Fruit fly (Drosophila melanogaster) whole organism, adult: ENCODE data around the gene Cdep.

Experiments used
- CG11617 ChIP-seq: fragments of 200-800 bp; sonication (Bioruptor generic); optimal IDR thresholded peaks from 2 replicates; lab custom pipeline; 2017; ENCODE audit warnings: mild to moderate bottlenecking, missing biosample characterization, missing genetic modification reagents, missing genetic modification characterization
- CG1620 ChIP-seq: fragments of 200-800 bp; sonication (Bioruptor generic); optimal IDR thresholded peaks from 2 replicates; lab custom pipeline; 2016; ENCODE audit warnings: missing biosample characterization, missing genetic modification characterization
- CG5204 ChIP-seq: fragments of 200-800 bp; sonication (Bioruptor generic); optimal IDR thresholded peaks from 2 replicates; lab custom pipeline; 2016; ENCODE audit warnings: missing biosample characterization, missing genetic modification characterization
- CG7045 ChIP-seq: fragments of 200-800 bp; sonication (Bioruptor generic); optimal IDR thresholded peaks from 2 replicates; lab custom pipeline; 2017; ENCODE audit warnings: missing biosample characterization, mild to moderate bottlenecking, missing genetic modification characterization
- Crg-1 ChIP-seq: fragments of 200-800 bp; sonication (Bioruptor generic); optimal IDR thresholded peaks from 2 replicates; lab custom pipeline; 2016; ENCODE audit warnings: missing biosample characterization, missing genetic modification characterization
- Hr96 ChIP-seq: fragments of 200-800 bp; sonication (Bioruptor generic); optimal IDR thresholded peaks from 2 replicates; lab custom pipeline; 2016; ENCODE audit warnings: missing biosample characterization, missing genetic modification characterization
- bab1 ChIP-seq: fragments of 200-800 bp; sonication (Bioruptor generic); optimal IDR thresholded peaks from 3 replicates; lab custom pipeline; 2019; ENCODE audit warnings: missing biosample characterization, mild to moderate bottlenecking, missing genetic modification characterization, moderate library complexity
- cnc ChIP-seq, 2 experiments: fragments of >200 bp; optimal IDR thresholded peaks; 2 replicates each; lab custom pipeline; 2017
- kay ChIP-seq: fragments of 200-800 bp; sonication (Bioruptor generic); peaks from one replicate; lab custom pipeline; 2016; ENCODE audit warnings: missing biosample characterization, missing genetic modification characterization, borderline replicate concordance
- ovo ChIP-seq: fragments of 200-800 bp; sonication (Bioruptor generic); optimal IDR thresholded peaks from 2 replicates; lab custom pipeline; 2016; ENCODE audit warnings: missing biosample characterization, missing genetic modification characterization
- pad ChIP-seq: fragments of 200-800 bp; sonication (Bioruptor generic); optimal IDR thresholded peaks from 3 replicates; lab custom pipeline; 2017; ENCODE audit warnings: missing biosample characterization, missing genetic modification characterization, mild to moderate bottlenecking, moderate library complexity, missing genetic modification reagents
- tj ChIP-seq: fragments of 200-800 bp; sonication (Bioruptor generic); optimal IDR thresholded peaks from 3 replicates; lab custom pipeline; 2017; ENCODE audit warnings: missing biosample characterization, mild to moderate bottlenecking, missing genetic modification characterization, moderate library complexity
- toe ChIP-seq: fragments of 200-800 bp; sonication (Bioruptor generic); optimal IDR thresholded peaks from 2 replicates; lab custom pipeline; 2016; ENCODE audit warnings: missing biosample characterization, missing genetic modification characterization

DNA sequence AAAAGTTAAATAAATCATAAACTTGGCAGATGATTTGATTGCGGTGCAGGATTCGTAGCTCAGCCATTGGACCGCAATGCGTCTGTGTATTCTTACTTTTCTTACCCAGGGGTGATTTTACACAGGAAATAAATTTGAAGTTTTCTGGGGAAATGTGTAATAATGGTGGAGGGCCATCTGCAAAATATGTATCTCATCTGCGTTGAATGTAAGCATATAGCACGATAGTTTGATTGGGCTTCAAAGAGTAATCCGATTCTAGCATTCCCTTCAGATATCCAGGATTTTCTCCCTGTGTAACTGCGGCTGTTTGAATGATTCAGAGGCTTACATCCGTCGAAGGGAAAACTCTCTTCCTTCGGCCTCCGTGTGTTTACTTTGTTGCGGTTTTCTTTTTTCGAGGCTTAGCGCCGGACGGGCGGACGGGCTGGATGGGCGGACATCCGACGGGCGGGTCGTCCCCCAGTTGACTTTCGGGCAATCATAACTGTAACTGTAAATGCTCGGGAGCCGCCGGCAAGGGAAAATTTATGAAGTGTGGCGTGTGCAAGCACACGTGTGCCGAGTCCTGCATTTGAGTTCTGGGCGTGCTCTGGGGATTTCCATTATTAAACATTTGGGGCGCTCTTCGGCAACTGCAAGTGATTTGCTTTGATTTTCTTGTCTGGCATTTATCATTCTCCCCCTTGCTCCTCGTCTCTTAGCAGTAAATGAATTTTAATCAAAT is 24.1 kb upstream of the Cdep start:
- TF ChIP-seq CG1620 (GFP tag; lab: Kevin White, UChicago) = no peak
- no peak for TF ChIP-seq CG5204 (GFP tag; lab: Kevin White, UChicago)
- TF ChIP-seq CG11617 (GFP tag; lab: Kevin White, UChicago) = no peak
- TF ChIP-seq Hr96 = no peak
- TF ChIP-seq pad (GFP tag; lab: Kevin White, UChicago) = no peak
- no peak for TF ChIP-seq Crg-1 (GFP tag; lab: Kevin White, UChicago)
- TF ChIP-seq toe (GFP tag; lab: Kevin White, UChicago) = no peak
- TF ChIP-seq ovo = no peak
- no peak for TF ChIP-seq bab1 (GFP tag; lab: Kevin White, UChicago)
- no peak for TF ChIP-seq cnc (optimal IDR thresholded peaks at IDR 0.05; lab: Kevin White, UChicago)
- TF ChIP-seq kay = no peak
- no peak for TF ChIP-seq tj
- no peak for TF ChIP-seq CG7045 (GFP tag; lab: Kevin White, UChicago)
